Fruit fly (Drosophila melanogaster) whole organism, embryonic: ENCODE measurements around the gene CG14280.
A peak's percentile ranks its signal among the peaks of the same experiment; 100 is the strongest.

ENCODE experiments used
- Aef1 ChIP-seq: fragments of 200-800 bp; sonication (Bioruptor generic); IDR thresholded peaks from 3 replicates; pipeline ENCODE4 v1.3.6; 2022; ENCODE audit warnings: missing biosample characterization, missing genetic modification characterization
- Atf6 ChIP-seq: fragments of 200-800 bp; sonication (Bioruptor generic); IDR thresholded peaks from 2 replicates; pipeline ENCODE4 v1.3.6; 2022; ENCODE audit warnings: missing biosample characterization, missing genetic modification characterization
- B-H1 ChIP-seq: fragments of 200-800 bp; sonication (Bioruptor generic); IDR thresholded peaks from 3 replicates; pipeline ENCODE4 v1.3.6; 2022; ENCODE audit warnings: missing biosample characterization, missing genetic modification characterization
- Bdp1 ChIP-seq: fragments of 200-800 bp; sonication (Bioruptor generic); optimal IDR thresholded peaks from 3 replicates; lab custom pipeline; 2016; ENCODE audit warnings: missing biosample characterization, missing genetic modification characterization
- Bgb ChIP-seq: fragments of 200-800 bp; sonication (Bioruptor generic); IDR thresholded peaks from 2 replicates; pipeline ENCODE4 v1.3.6; 2022; ENCODE audit warnings: missing biosample characterization, missing genetic modification characterization; ENCODE audit not compliant: partially characterized antibody
- CG10431 ChIP-seq: fragments of 200-800 bp; sonication (Bioruptor generic); optimal IDR thresholded peaks from 3 replicates; lab custom pipeline; 2018; ENCODE audit warnings: missing biosample characterization, mild to moderate bottlenecking, missing genetic modification characterization
- CG10543 ChIP-seq: fragments of 200-800 bp; sonication (Bioruptor generic); optimal IDR thresholded peaks from 3 replicates; lab custom pipeline; 2017; ENCODE audit warnings: missing biosample characterization, mild to moderate bottlenecking, missing genetic modification characterization, moderate library complexity
- CG11456 ChIP-seq: fragments of 200-800 bp; sonication (Bioruptor generic); IDR thresholded peaks from 3 replicates; pipeline ENCODE4 v1.3.6; 2022; ENCODE audit warnings: missing biosample characterization, missing genetic modification characterization
- CG12219 ChIP-seq: fragments of 200-800 bp; sonication (Bioruptor generic); optimal IDR thresholded peaks from 3 replicates; lab custom pipeline; 2018; ENCODE audit warnings: missing biosample characterization, mild to moderate bottlenecking, missing genetic modification characterization
- CG12769 ChIP-seq: fragments of 200-800 bp; sonication (Bioruptor generic); optimal IDR thresholded peaks from 2 replicates; lab custom pipeline; 2019; ENCODE audit warnings: missing biosample characterization, mild to moderate bottlenecking, missing genetic modification characterization, moderate library complexity
- CG13287 ChIP-seq: fragments of 200-800 bp; sonication (Bioruptor generic); IDR thresholded peaks from 2 replicates; pipeline ENCODE4 v1.3.6; 2022; ENCODE audit warnings: missing biosample characterization, missing genetic modification characterization; ENCODE audit not compliant: partially characterized antibody
- CG14014 ChIP-seq: fragments of 200-800 bp; sonication (Bioruptor generic); IDR thresholded peaks from 2 replicates; pipeline ENCODE4 v1.3.6; 2022; ENCODE audit warnings: missing biosample characterization, missing genetic modification characterization
- CG16863 ChIP-seq: fragments of 200-800 bp; sonication (Bioruptor generic); optimal IDR thresholded peaks from 3 replicates; lab custom pipeline; 2016; ENCODE audit warnings: missing biosample characterization, missing genetic modification characterization
- CG18599 ChIP-seq: fragments of 200-800 bp; sonication (Bioruptor generic); optimal IDR thresholded peaks from 3 replicates; lab custom pipeline; 2017; ENCODE audit warnings: missing biosample characterization, missing genetic modification characterization, mild to moderate bottlenecking, moderate library complexity, missing genetic modification reagents
- CG18619 ChIP-seq: fragments of 200-800 bp; sonication (Bioruptor generic); optimal IDR thresholded peaks from 3 replicates; lab custom pipeline; 2017; ENCODE audit warnings: missing biosample characterization, mild to moderate bottlenecking, missing genetic modification characterization
- CG33557 ChIP-seq: fragments of 200-800 bp; sonication (Bioruptor generic); optimal IDR thresholded peaks from 2 replicates; lab custom pipeline; 2019; ENCODE audit warnings: missing biosample characterization, mild to moderate bottlenecking, missing genetic modification characterization, moderate library complexity
- CG3847 ChIP-seq: fragments of 200-800 bp; sonication (Bioruptor generic); IDR thresholded peaks from 2 replicates; pipeline ENCODE4 v1.3.6; 2022; ENCODE audit warnings: missing biosample characterization, missing genetic modification characterization
- CG6813 ChIP-seq: fragments of 200-800 bp; sonication (Bioruptor generic); optimal IDR thresholded peaks from 2 replicates; lab custom pipeline; 2017; ENCODE audit warnings: missing biosample characterization, missing genetic modification characterization, mild to moderate bottlenecking, moderate library complexity, missing genetic modification reagents
- CG9876 ChIP-seq: fragments of 200-800 bp; sonication (Bioruptor generic); optimal IDR thresholded peaks from 2 replicates; lab custom pipeline; 2016; ENCODE audit warnings: missing biosample characterization, missing genetic modification characterization
- D ChIP-seq, 2 experiments: fragments of 200-800 bp in 1 of 2; fragments of >200 bp in 1 of 2; sonication (Bioruptor generic) in 1 of 2; optimal IDR thresholded peaks; 2 replicates in 1 of 2; 3 replicates in 1 of 2; lab custom pipeline; 2017; ENCODE audit warnings: mild to moderate bottlenecking in 1 of 2, missing biosample characterization in 1 of 2, missing genetic modification characterization in 1 of 2, missing genetic modification reagents in 1 of 2
- D19A ChIP-seq: fragments of 200-800 bp; optimal IDR thresholded peaks from 3 replicates; lab custom pipeline; 2019; ENCODE audit warnings: missing biosample characterization, mild to moderate bottlenecking, missing genetic modification characterization, moderate library complexity
- Deaf1 ChIP-seq: fragments of 200-800 bp; optimal IDR thresholded peaks from 3 replicates; lab custom pipeline; 2019; ENCODE audit warnings: missing biosample characterization, mild to moderate bottlenecking, missing genetic modification characterization, moderate library complexity
- Fer3 ChIP-seq: fragments of 200-800 bp; sonication (Bioruptor generic); optimal IDR thresholded peaks from 2 replicates; lab custom pipeline; 2018; ENCODE audit warnings: missing biosample characterization, mild to moderate bottlenecking, missing genetic modification characterization, moderate library complexity
- Hand ChIP-seq: fragments of 200-800 bp; sonication (Bioruptor generic); optimal IDR thresholded peaks from 2 replicates; lab custom pipeline; 2017; ENCODE audit warnings: mild to moderate bottlenecking, missing biosample characterization, missing genetic modification reagents, missing genetic modification characterization
- Hr3 ChIP-seq: fragments of 200-800 bp; sonication (Bioruptor generic); optimal IDR thresholded peaks from 3 replicates; lab custom pipeline; 2016; ENCODE audit warnings: missing biosample characterization, missing genetic modification characterization
- Med ChIP-seq: fragments of 200-800 bp; sonication (Bioruptor generic); peaks from one replicate; lab custom pipeline; 2016; ENCODE audit warnings: missing biosample characterization, missing genetic modification characterization, mild to moderate bottlenecking, inconsistent platforms, moderate library complexity
- NC2β ChIP-seq: fragments of 200-800 bp; sonication (Bioruptor generic); optimal IDR thresholded peaks from 2 replicates; lab custom pipeline; 2016; ENCODE audit warnings: missing biosample characterization, missing genetic modification characterization
- Oli ChIP-seq: fragments of 200-800 bp; sonication (Bioruptor generic); optimal IDR thresholded peaks from 2 replicates; lab custom pipeline; 2018; ENCODE audit warnings: missing biosample characterization, mild to moderate bottlenecking, missing genetic modification characterization, moderate library complexity
- Optix ChIP-seq: fragments of 200-800 bp; sonication (Bioruptor generic); IDR thresholded peaks from 3 replicates; pipeline ENCODE4 v1.3.6; 2022; ENCODE audit warnings: missing biosample characterization, missing genetic modification characterization
- Spps ChIP-seq: fragments of 200-800 bp; sonication (Bioruptor generic); optimal IDR thresholded peaks from 2 replicates; lab custom pipeline; 2018; ENCODE audit warnings: missing biosample characterization, mild to moderate bottlenecking, missing genetic modification characterization
- Sry-δ ChIP-seq: fragments of 200-800 bp; sonication (Bioruptor generic); optimal IDR thresholded peaks from 2 replicates; lab custom pipeline; 2016; ENCODE audit warnings: missing biosample characterization, missing genetic modification characterization
- ara ChIP-seq: fragments of 200-800 bp; sonication (Bioruptor generic); IDR thresholded peaks from 2 replicates; pipeline ENCODE4 v1.3.6; 2022; ENCODE audit warnings: missing biosample characterization, missing genetic modification characterization
- bcd ChIP-seq: fragments of 200-800 bp; sonication (Bioruptor generic); optimal IDR thresholded peaks from 2 replicates; lab custom pipeline; 2017; ENCODE audit warnings: missing biosample characterization, mild to moderate bottlenecking, missing genetic modification characterization
- cg ChIP-seq: fragments of 200-800 bp; sonication (Bioruptor generic); optimal IDR thresholded peaks from 3 replicates; lab custom pipeline; 2019; ENCODE audit warnings: missing biosample characterization, mild to moderate bottlenecking, missing genetic modification characterization, moderate library complexity
- crp ChIP-seq, 2 experiments: fragments of 200-800 bp; sonication (Bioruptor generic); optimal IDR thresholded peaks; 2 replicates in 1 of 2; 3 replicates in 1 of 2; lab custom pipeline; 2017; ENCODE audit warnings: missing biosample characterization in 2 of 2, missing genetic modification characterization in 2 of 2, mild to moderate bottlenecking in 1 of 2, moderate library complexity in 1 of 2
- fd96Cb ChIP-seq: fragments of 200-800 bp; sonication (Bioruptor generic); optimal IDR thresholded peaks from 2 replicates; lab custom pipeline; 2018; ENCODE audit warnings: missing biosample characterization, mild to moderate bottlenecking, missing genetic modification characterization, moderate library complexity
- insv ChIP-seq, 2 experiments: fragments of 200-800 bp; sonication (Bioruptor generic); optimal IDR thresholded peaks; 3 replicates each; lab custom pipeline; 2016 to 2018; ENCODE audit warnings: missing biosample characterization in 2 of 2, missing genetic modification characterization in 2 of 2
- knrl ChIP-seq: fragments of 200-800 bp; sonication (Bioruptor generic); IDR thresholded peaks from 3 replicates; pipeline ENCODE4 v1.3.6; 2022; ENCODE audit warnings: missing biosample characterization, missing genetic modification characterization; ENCODE audit not compliant: partially characterized antibody
- mam ChIP-seq: fragments of 200-800 bp; sonication (Bioruptor generic); optimal IDR thresholded peaks from 3 replicates; lab custom pipeline; 2016; ENCODE audit warnings: missing biosample characterization, missing genetic modification characterization
- nau ChIP-seq: fragments of 200-800 bp; sonication (Bioruptor generic); optimal IDR thresholded peaks from 3 replicates; lab custom pipeline; 2017; ENCODE audit warnings: missing biosample characterization, mild to moderate bottlenecking, missing genetic modification characterization, missing genetic modification reagents
- org-1 ChIP-seq: fragments of 200-800 bp; sonication (Bioruptor generic); optimal IDR thresholded peaks from 2 replicates; lab custom pipeline; 2017; ENCODE audit warnings: missing biosample characterization, missing genetic modification characterization
- pfk ChIP-seq: fragments of 200-800 bp; sonication (Bioruptor generic); optimal IDR thresholded peaks from 2 replicates; lab custom pipeline; 2018; ENCODE audit warnings: missing biosample characterization, mild to moderate bottlenecking, missing genetic modification characterization, moderate library complexity
- phol ChIP-seq: fragments of 200-800 bp; sonication (Bioruptor generic); optimal IDR thresholded peaks from 3 replicates; lab custom pipeline; 2018; ENCODE audit warnings: missing biosample characterization, mild to moderate bottlenecking, missing genetic modification characterization, moderate library complexity
- salm ChIP-seq: fragments of 200-800 bp; sonication (Bioruptor generic); optimal IDR thresholded peaks from 2 replicates; lab custom pipeline; 2018; ENCODE audit warnings: missing biosample characterization, mild to moderate bottlenecking, missing genetic modification characterization
- ssp ChIP-seq: fragments of 200-800 bp; sonication (Bioruptor generic); IDR thresholded peaks from 2 replicates; pipeline ENCODE4 v1.3.6; 2022; ENCODE audit warnings: missing biosample characterization, missing genetic modification characterization
- ttk ChIP-seq: fragments of 200-800 bp; sonication (Bioruptor generic); IDR thresholded peaks from 2 replicates; pipeline ENCODE4 v2.1.2; 2022; ENCODE audit warnings: missing biosample characterization, missing genetic modification characterization
- unc-4 ChIP-seq: fragments of 200-800 bp; sonication (Bioruptor generic); IDR thresholded peaks from 2 replicates; pipeline ENCODE4 v1.3.6; 2022; ENCODE audit warnings: missing biosample characterization, missing genetic modification characterization; ENCODE audit not compliant: partially characterized antibody
- zen ChIP-seq: fragments of 200-800 bp; sonication (Bioruptor generic); optimal IDR thresholded peaks from 3 replicates; lab custom pipeline; 2018; ENCODE audit warnings: missing biosample characterization, mild to moderate bottlenecking, missing genetic modification characterization, moderate library complexity
- zf30C ChIP-seq: fragments of 200-800 bp; sonication (Bioruptor generic); optimal IDR thresholded peaks from 3 replicates; lab custom pipeline; 2018; ENCODE audit warnings: missing biosample characterization, mild to moderate bottlenecking, missing genetic modification characterization
- zfh2 ChIP-seq: fragments of 200-800 bp; sonication (Bioruptor generic); optimal IDR thresholded peaks from 2 replicates; lab custom pipeline; 2016; ENCODE audit warnings: missing biosample characterization, missing genetic modification characterization

CG14280 gene

dm6 chr3R:19223369-19223768 is 33.2 kb upstream of the CG14280 start (continued):
- TF ChIP-seq nau (GFP tag; lab: Kevin White, UChicago) (no peak), Deaf1 (tag; lab: Kevin White, UChicago) (peak; percentile 75), CG11456 (GFP tag; lab: Robert Waterston, UW) (no peak), Hand (GFP tag; lab: Kevin White, UChicago) (peak; percentile 3), CG10543 (peak; percentile 74), CG9876 (GFP tag; lab: Kevin White, UChicago) (no peak), CG12219 (GFP tag; lab: Kevin White, UChicago) (no peak), CG12769 (tag; lab: Kevin White, UChicago) (peak; percentile 76), org-1 (GFP tag; lab: Kevin White, UChicago) (no peak), D (optimal IDR thresholded peaks at IDR 0.05; lab: Kevin White, UChicago) (no peak), D (GFP tag; optimal IDR thresholded peaks at IDR 0.05; lab: Kevin White, UChicago) (no peak), salm (tag; lab: Kevin White, UChicago) (no peak), zen (tag; lab: Kevin White, UChicago) (no peak), Hr3 (no peak), cg (GFP tag; lab: Kevin White, UChicago) (no peak), D19A (no peak), Fer3 (peak; percentile 0), Spps (tag; lab: Kevin White, UChicago) (no peak), pfk (GFP tag; lab: Kevin White, UChicago) (peak; percentile 29), zfh2 (GFP tag; lab: Kevin White, UChicago) (no peak), CG18599 (GFP tag; lab: Kevin White, UChicago) (peak; percentile 24), ttk (GFP tag; lab: Robert Waterston, UW) (no peak), zf30C (no peak), Aef1 (GFP tag; lab: Robert Waterston, UW) (no peak), CG16863 (no peak), CG6813 (GFP tag; lab: Kevin White, UChicago) (peak; percentile 16), ssp (GFP tag; lab: Robert Waterston, UW) (no peak), B-H1 (no peak), phol (tag; lab: Kevin White, UChicago) (no peak), knrl (GFP tag; lab: Robert Waterston, UW) (no peak), CG3847 (GFP tag; lab: Robert Waterston, UW) (no peak), Optix (GFP tag; lab: Robert Waterston, UW) (no peak), Sry-δ (no peak), mam (GFP tag; lab: Kevin White, UChicago) (no peak), unc-4 (GFP tag; lab: Robert Waterston, UW) (no peak), CG13287 (GFP tag; lab: Robert Waterston, UW) (no peak), ara (GFP tag; lab: Robert Waterston, UW) (no peak), crp (GFP tag; optimal IDR thresholded peaks at IDR 0.05; lab: Kevin White, UChicago) (no peak), insv (GFP tag; optimal IDR thresholded peaks at IDR 0.05; lab: Kevin White, UChicago) (no peak), CG33557 (GFP tag; lab: Kevin White, UChicago) (no peak), bcd (GFP tag; lab: Kevin White, UChicago) (no peak), NC2β (GFP tag; lab: Kevin White, UChicago) (no peak), fd96Cb (tag; lab: Kevin White, UChicago) (no peak), CG10431 (no peak), Med (GFP tag; lab: Kevin White, UChicago) (peak; percentile 77), Atf6 (GFP tag; lab: Robert Waterston, UW) (peak; percentile 44), CG18619 (GFP tag; lab: Kevin White, UChicago) (no peak), Bgb (GFP tag; lab: Robert Waterston, UW) (no peak), Oli (tag; lab: Kevin White, UChicago) (no peak), Bdp1 (GFP tag; lab: Kevin White, UChicago) (no peak), CG14014 (GFP tag; lab: Robert Waterston, UW) (peak; percentile 34; the same call in 1 of the 2 replicates)
